Worm (Caenorhabditis elegans) whole organism, L2 larva: ENCODE results near the gene T11F9.21.

ENCODE experiments used
- C34F6.9 ChIP-seq: fragments of 150-350 bp; optimal IDR thresholded peaks from 2 replicates; lab custom pipeline; 2014; ENCODE audit warnings: missing biosample characterization, missing genetic modification characterization
- F13H6.1 ChIP-seq: sonication (generic microtip); optimal IDR thresholded peaks from 2 replicates; lab custom pipeline; 2016; ENCODE audit warnings: missing genetic modification characterization, missing compliant biosample characterization
- R02D3.7 ChIP-seq: fragments of 150-350 bp; optimal IDR thresholded peaks from 2 replicates; lab custom pipeline; 2014; ENCODE audit warnings: missing biosample characterization, missing genetic modification characterization
- Y55F3AM.14 ChIP-seq: fragments of 200-800 bp; sonication (Bioruptor generic); optimal IDR thresholded peaks from 2 replicates; lab custom pipeline; 2018; ENCODE audit warnings: mild to moderate bottlenecking, missing genetic modification characterization, missing compliant biosample characterization
- alr-1 ChIP-seq: fragments of 150-350 bp; optimal IDR thresholded peaks from 2 replicates; lab custom pipeline; 2014; ENCODE audit warnings: missing biosample characterization, missing genetic modification characterization
- ama-1 ChIP-seq: fragments of 150-350 bp; optimal IDR thresholded peaks from 2 replicates; lab custom pipeline; 2018; ENCODE audit warnings: inconsistent platforms
- blmp-1 ChIP-seq: sonication (generic microtip); optimal IDR thresholded peaks from 2 replicates; lab custom pipeline; 2017; ENCODE audit warnings: missing genetic modification characterization, mild to moderate bottlenecking, missing compliant biosample characterization, antibody characterized with exemption, moderate library complexity; ENCODE audit not compliant: insufficient read depth
- ceh-16 ChIP-seq: fragments of 150-350 bp; optimal IDR thresholded peaks from 2 replicates; lab custom pipeline; 2014; ENCODE audit warnings: missing biosample characterization, missing genetic modification characterization
- ceh-82 ChIP-seq: fragments of 150-350 bp; optimal IDR thresholded peaks from 2 replicates; lab custom pipeline; 2014; ENCODE audit warnings: missing biosample characterization, missing genetic modification characterization
- crh-2 ChIP-seq: sonication (generic microtip); optimal IDR thresholded peaks from 2 replicates; lab custom pipeline; 2017; ENCODE audit warnings: missing biosample characterization, missing genetic modification characterization
- egl-27 ChIP-seq: sonication (generic microtip); optimal IDR thresholded peaks from 3 replicates; lab custom pipeline; 2017; ENCODE audit warnings: missing biosample characterization, missing genetic modification reagents, missing genetic modification characterization
- elt-1 ChIP-seq: fragments of 150-350 bp; optimal IDR thresholded peaks from 2 replicates; lab custom pipeline; 2014; ENCODE audit warnings: missing biosample characterization, missing genetic modification characterization
- lin-11 ChIP-seq: fragments of 150-350 bp; sonication (generic microtip); optimal IDR thresholded peaks from 2 replicates; lab custom pipeline; 2014; ENCODE audit warnings: missing biosample characterization, missing genetic modification characterization, inconsistent platforms, mixed read lengths
- lin-13 ChIP-seq: fragments of 150-350 bp; optimal IDR thresholded peaks from 2 replicates; lab custom pipeline; 2014; ENCODE audit warnings: missing biosample characterization, missing genetic modification reagents, missing genetic modification characterization
- lsy-2 ChIP-seq, 2 experiments: fragments of 150-350 bp in 1 of 2; sonication (generic microtip) in 1 of 2; optimal IDR thresholded peaks; 2 replicates each; lab custom pipeline; 2014 to 2017; ENCODE audit warnings: missing biosample characterization in 2 of 2, missing genetic modification characterization in 2 of 2
- mab-5 ChIP-seq: fragments of 150-350 bp; optimal IDR thresholded peaks from 2 replicates; lab custom pipeline; 2014; ENCODE audit warnings: missing biosample characterization, missing genetic modification characterization
- mbf-1 ChIP-seq: sonication (generic microtip); optimal IDR thresholded peaks from 2 replicates; lab custom pipeline; 2017; ENCODE audit warnings: missing biosample characterization, missing genetic modification characterization
- mdl-1 ChIP-seq, 2 experiments: fragments of 150-350 bp in 1 of 2; sonication (generic microtip) in 1 of 2; optimal IDR thresholded peaks; 2 replicates each; lab custom pipeline; 2017; ENCODE audit warnings: missing biosample characterization in 2 of 2, missing genetic modification characterization in 2 of 2
- nhr-10 ChIP-seq: sonication (generic microtip); optimal IDR thresholded peaks from 2 replicates; lab custom pipeline; 2017; ENCODE audit warnings: missing biosample characterization, missing genetic modification characterization
- nhr-12 ChIP-seq: fragments of 150-350 bp; optimal IDR thresholded peaks from 2 replicates; lab custom pipeline; 2014; ENCODE audit warnings: missing biosample characterization, missing genetic modification characterization
- nhr-129 ChIP-seq: fragments of 150-350 bp; optimal IDR thresholded peaks from 2 replicates; lab custom pipeline; 2014; ENCODE audit warnings: missing biosample characterization, missing genetic modification characterization
- nhr-25 ChIP-seq: fragments of 150-350 bp; sonication (generic microtip); optimal IDR thresholded peaks from 3 replicates; lab custom pipeline; 2014; ENCODE audit warnings: missing biosample characterization, missing genetic modification characterization
- nhr-6 ChIP-seq: fragments of 150-350 bp; optimal IDR thresholded peaks from 2 replicates; lab custom pipeline; 2014; ENCODE audit warnings: missing biosample characterization, missing genetic modification characterization
- peb-1 ChIP-seq: fragments of 150-350 bp; optimal IDR thresholded peaks from 2 replicates; lab custom pipeline; 2014; ENCODE audit warnings: missing biosample characterization, missing genetic modification characterization
- skn-1 ChIP-seq: sonication (generic microtip); optimal IDR thresholded peaks from 2 replicates; lab custom pipeline; 2017; ENCODE audit warnings: missing biosample characterization, missing genetic modification characterization
- sma-3 ChIP-seq: sonication (generic microtip); optimal IDR thresholded peaks from 2 replicates; lab custom pipeline; 2016; ENCODE audit warnings: missing genetic modification reagents, missing genetic modification characterization, missing compliant biosample characterization
- unc-39 ChIP-seq: fragments of 150-350 bp; optimal IDR thresholded peaks from 2 replicates; lab custom pipeline; 2014; ENCODE audit warnings: missing biosample characterization, missing genetic modification characterization
- unc-55 ChIP-seq: fragments of 150-350 bp; sonication (generic microtip); optimal IDR thresholded peaks from 3 replicates; lab custom pipeline; 2014; ENCODE audit warnings: missing biosample characterization, missing genetic modification reagents, missing genetic modification characterization
- unc-62 ChIP-seq: fragments of 150-350 bp; optimal IDR thresholded peaks from 2 replicates; lab custom pipeline; 2014; ENCODE audit warnings: missing biosample characterization, missing genetic modification reagents, missing genetic modification characterization
- zag-1 ChIP-seq: fragments of 150-350 bp; optimal IDR thresholded peaks from 2 replicates; lab custom pipeline; 2014; ENCODE audit warnings: missing biosample characterization, missing genetic modification characterization
- ztf-1 ChIP-seq: fragments of 200-800 bp; sonication (Bioruptor generic); conservative IDR thresholded peaks from 2 replicates; pipeline ENCODE4 v1.3.6; 2022; ENCODE audit warnings: missing genetic modification characterization, missing compliant biosample characterization

Gene T11F9.21

ce11 chrV:11536667-11537066 is 44.1 kb downstream of the T11F9.21 start:
- TF ChIP-seq mbf-1 (tag; lab: Kevin White, UChicago) (no peak), C34F6.9 (tag; lab: Kevin White, UChicago) (peak; percentile 14)

- TF ChIP-seq lin-13 (GFP tag; lab: Kevin White, UChicago) (no peak), lsy-2 (tag; optimal IDR thresholded peaks at IDR 0.05; lab: Kevin White, UChicago) (no peak), unc-39 (tag; lab: Kevin White, UChicago) (no peak), mab-5 (tag; lab: Kevin White, UChicago) (no peak), sma-3 (no peak), mdl-1 (tag; optimal IDR thresholded peaks at IDR 0.05; lab: Kevin White, UChicago) (no peak), blmp-1 (no peak), nhr-10 (tag; lab: Kevin White, UChicago) (no peak), ceh-16 (no peak), ceh-82 (tag; lab: Kevin White, UChicago) (no peak), egl-27 (tag; lab: Kevin White, UChicago) (no peak), zag-1 (no peak), alr-1 (no peak), elt-1 (no peak), peb-1 (tag; lab: Kevin White, UChicago) (no peak), F13H6.1 (tag; lab: Kevin White, UChicago) (no peak), mbf-1 (tag; lab: Kevin White, UChicago) (no peak), nhr-12 (tag; lab: Kevin White, UChicago) (no peak), Y55F3AM.14 (GFP tag; lab: Kevin White, UChicago) (no peak), nhr-129 (tag; lab: Kevin White, UChicago) (no peak)
- TF ChIP-seq, all 48 proteins: peak for 0
These were observed 46.9 kb downstream of the T11F9.21 start for ce11 chrV:11539502-11539901.

ce11 chrV:11541284-11541683 is 48.7 kb downstream of the T11F9.21 start:
- TF ChIP-seq lin-11 (no peak), ztf-1 (GFP tag; lab: Robert Waterston, UW) (no peak), nhr-6 (tag; lab: Kevin White, UChicago) (no peak), unc-55 (GFP tag; lab: Kevin White, UChicago) (no peak), unc-62 (GFP tag; lab: Kevin White, UChicago) (no peak), mdl-1 (tag; optimal IDR thresholded peaks at IDR 0.05; lab: Kevin White, UChicago) (no peak), crh-2 (tag; lab: Kevin White, UChicago) (no peak), egl-27 (tag; lab: Kevin White, UChicago) (no peak), R02D3.7 (tag; lab: Kevin White, UChicago) (no peak), lsy-2 (tag; optimal IDR thresholded peaks at IDR 0.05; lab: Kevin White, UChicago) (no peak), skn-1 (no peak), ceh-82 (tag; lab: Kevin White, UChicago) (no peak), ceh-16 (no peak), nhr-25 (tag; lab: Kevin White, UChicago) (no peak), peb-1 (tag; lab: Kevin White, UChicago) (no peak), nhr-129 (tag; lab: Kevin White, UChicago) (no peak), ama-1 (lab: Kevin White, UChicago) (no peak), zag-1 (no peak), sma-3 (no peak)
